Fruit fly (Drosophila melanogaster) whole organism: ENCODE results near the gene Slu7.

Experiments used
- CG8478 ChIP-seq: fragments of >200 bp; optimal IDR thresholded peaks from 2 replicates; lab custom pipeline; 2018; ENCODE audit warnings: inconsistent platforms
- Dll ChIP-seq: fragments of >200 bp; optimal IDR thresholded peaks from 2 replicates; lab custom pipeline; 2017
- EcR ChIP-seq, 2 experiments: fragments of >200 bp; optimal IDR thresholded peaks; 2 replicates each; lab custom pipeline; 2017; ENCODE audit warnings: missing biosample characterization in 2 of 2, missing genetic modification characterization in 2 of 2, missing genetic modification reagents in 2 of 2
- pan ChIP-seq: fragments of >200 bp; optimal IDR thresholded peaks from 2 replicates; lab custom pipeline; 2017
- psq ChIP-seq: fragments of >200 bp; optimal IDR thresholded peaks from 2 replicates; lab custom pipeline; 2017
- usp ChIP-seq: fragments of >200 bp; optimal IDR thresholded peaks from 2 replicates; lab custom pipeline; 2017; ENCODE audit warnings: missing biosample characterization, missing genetic modification characterization, mixed read lengths

The Slu7 gene

DNA sequence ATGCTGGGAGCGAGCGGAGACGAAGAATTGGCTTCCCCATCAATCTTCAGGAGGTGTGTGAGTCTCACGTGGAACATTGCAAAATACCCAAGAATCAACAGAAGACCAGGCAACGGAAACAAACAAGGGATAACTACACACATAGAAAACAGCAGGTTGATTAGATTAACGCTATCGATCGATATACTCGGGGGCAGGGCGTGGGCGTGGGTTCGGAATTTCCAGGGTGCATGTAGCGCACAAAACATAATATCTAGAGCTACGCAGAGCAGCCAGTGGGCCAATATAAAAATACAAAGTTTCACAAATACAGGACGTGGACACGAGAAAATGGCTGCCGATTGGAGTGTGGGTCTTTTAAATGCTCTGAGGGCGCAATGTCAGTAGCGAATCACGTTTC, 20.5 kb upstream of the Slu7 start:
- TF ChIP-seq Dll (lab: Kevin White, UChicago): no peak
- no peak for TF ChIP-seq usp (GFP tag; lab: Kevin White, UChicago)
- no peak for TF ChIP-seq psq (lab: Kevin White, UChicago)

DNA sequence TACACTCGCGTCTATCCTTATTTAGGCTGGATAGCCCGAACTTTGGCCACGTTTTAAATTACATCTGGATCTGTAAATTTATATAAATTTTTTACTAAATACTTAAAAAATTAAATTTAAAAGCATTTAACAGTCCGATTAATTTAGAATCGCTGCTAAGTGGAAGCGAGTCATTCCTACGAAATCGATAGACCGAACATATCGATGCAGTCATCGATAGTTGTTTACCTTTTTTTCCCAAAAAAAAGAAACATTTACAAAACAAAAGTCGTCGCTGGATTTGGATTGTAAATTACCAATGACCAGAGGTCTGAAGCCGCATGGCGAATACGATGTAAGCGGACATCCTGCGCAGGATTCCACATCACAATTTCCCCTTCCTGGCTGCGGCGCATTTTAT, 16.8 kb upstream of the Slu7 start, which contains the start of gene Sirt7:
Sirt7 (plus strand) TSS at position 218 of the 400 bp plus-strand sequence.
- TF ChIP-seq usp (GFP tag; lab: Kevin White, UChicago) (no peak), CG8478 (lab: Kevin White, UChicago) (no peak), pan (lab: Kevin White, UChicago) (no peak), psq (lab: Kevin White, UChicago) (no peak), EcR (GFP tag; optimal IDR thresholded peaks at IDR 0.05; lab: Kevin White, UChicago) (no peak), Dll (lab: Kevin White, UChicago) (no peak)

- TF ChIP-seq pan (lab: Kevin White, UChicago): no peak
- no peak for TF ChIP-seq psq (lab: Kevin White, UChicago)
- no peak for TF ChIP-seq Dll (lab: Kevin White, UChicago)
- no peak for TF ChIP-seq EcR (GFP tag; optimal IDR thresholded peaks at IDR 0.05; lab: Kevin White, UChicago)
- TF ChIP-seq usp (GFP tag; lab: Kevin White, UChicago): no peak
- no peak for TF ChIP-seq CG8478 (lab: Kevin White, UChicago)
Measured at dm6 chr3R:29054047-29054446, 15.2 kb upstream of the Slu7 start, which contains the start of gene CG11843. CG11843 (plus strand) TSS chr3R:29054347.

- TF ChIP-seq psq (lab: Kevin White, UChicago) (no peak), CG8478 (lab: Kevin White, UChicago) (no peak), EcR (GFP tag; optimal IDR thresholded peaks at IDR 0.05; lab: Kevin White, UChicago) (no peak), pan (lab: Kevin White, UChicago) (no peak), Dll (lab: Kevin White, UChicago) (no peak), usp (GFP tag; lab: Kevin White, UChicago) (no peak)
Measured at dm6 chr3R:29052380-29052779, 13.5 kb upstream of the Slu7 start, which contains the start of gene CG11842. CG11842 (plus strand) TSS chr3R:29052680.

DNA sequence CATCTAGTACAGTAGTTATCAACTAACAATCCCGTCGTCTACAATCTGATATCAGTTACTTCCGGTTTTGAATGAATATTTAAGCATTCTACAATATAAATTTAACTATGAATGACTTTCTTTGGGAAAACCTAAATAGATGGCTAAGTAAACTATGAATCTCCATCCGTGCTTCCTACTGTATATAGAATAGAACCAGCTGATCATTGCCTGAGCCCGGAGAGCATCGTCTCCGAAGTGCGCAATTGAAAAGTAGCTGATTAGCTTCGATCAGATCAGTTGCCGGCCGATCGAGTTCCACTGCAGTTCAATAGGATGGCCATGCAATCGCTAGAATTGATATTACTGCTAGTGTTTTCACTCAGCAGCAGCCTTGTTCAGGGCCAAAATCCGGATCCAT, 11.9 kb upstream of the Slu7 start, which contains the start of gene CG11841:
CG11841 (plus strand) TSS at position 301 of the 400 bp plus-strand sequence.
- no peak for TF ChIP-seq CG8478 (lab: Kevin White, UChicago)
- no peak for TF ChIP-seq EcR (GFP tag; optimal IDR thresholded peaks at IDR 0.05; lab: Kevin White, UChicago)

dm6 chr3R:29049055-29049722, 10.3 kb upstream of the Slu7 start, which contains the start of gene CG11837:
CG11837 (plus strand) TSS chr3R:29049493.
- no peak for TF ChIP-seq Dll (lab: Kevin White, UChicago)
- no peak for TF ChIP-seq EcR (GFP tag; optimal IDR thresholded peaks at IDR 0.05; lab: Kevin White, UChicago)

- TF ChIP-seq CG8478 (lab: Kevin White, UChicago) (no peak), Dll (lab: Kevin White, UChicago) (no peak), EcR (GFP tag; optimal IDR thresholded peaks at IDR 0.05; lab: Kevin White, UChicago) (no peak), usp (GFP tag; lab: Kevin White, UChicago) (no peak), pan (lab: Kevin White, UChicago) (no peak), psq (lab: Kevin White, UChicago) (no peak)
Measured at dm6 chr3R:29040526-29041195, 1.8 kb upstream of the Slu7 start.

DNA sequence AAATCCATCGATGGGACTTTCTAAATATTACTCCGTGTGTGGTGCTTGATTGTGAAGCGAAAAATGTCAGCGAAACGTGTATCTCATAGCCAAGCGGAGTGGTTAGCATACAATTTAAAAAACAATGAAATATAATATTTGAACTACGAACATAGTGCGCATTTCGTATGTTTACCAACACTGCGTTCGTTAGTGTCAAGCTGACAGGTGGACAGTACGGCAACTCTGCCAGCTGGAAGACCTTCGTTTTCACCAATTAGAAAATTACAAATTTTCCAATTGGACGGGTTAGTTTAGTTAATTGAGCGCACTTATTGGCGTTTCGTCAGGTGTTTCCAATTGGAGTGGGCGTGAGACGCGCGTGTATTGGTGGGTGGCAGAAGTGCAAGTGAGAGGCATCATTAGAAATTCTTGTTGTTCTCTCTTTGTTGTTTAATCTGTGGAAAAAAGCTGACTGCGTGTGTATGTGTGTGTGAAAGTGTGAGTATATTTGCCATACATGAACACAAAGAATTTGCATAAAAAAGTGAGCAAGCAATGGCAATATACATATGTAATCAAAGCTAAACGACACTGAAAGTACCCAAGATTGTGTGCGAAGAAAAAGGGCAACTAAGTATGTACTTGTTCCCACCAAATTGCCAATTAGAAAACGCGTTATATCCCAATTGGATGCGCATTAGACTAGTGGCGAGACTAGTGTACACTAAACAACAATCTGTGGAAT, 996 bp upstream of the Slu7 start:
- TF ChIP-seq EcR (GFP tag; optimal IDR thresholded peaks at IDR 0.05; lab: Kevin White, UChicago) (no peak), pan (lab: Kevin White, UChicago) (no peak), psq (lab: Kevin White, UChicago) (no peak), usp (GFP tag; lab: Kevin White, UChicago) (no peak), CG8478 (lab: Kevin White, UChicago) (no peak), Dll (lab: Kevin White, UChicago) (no peak)

DNA sequence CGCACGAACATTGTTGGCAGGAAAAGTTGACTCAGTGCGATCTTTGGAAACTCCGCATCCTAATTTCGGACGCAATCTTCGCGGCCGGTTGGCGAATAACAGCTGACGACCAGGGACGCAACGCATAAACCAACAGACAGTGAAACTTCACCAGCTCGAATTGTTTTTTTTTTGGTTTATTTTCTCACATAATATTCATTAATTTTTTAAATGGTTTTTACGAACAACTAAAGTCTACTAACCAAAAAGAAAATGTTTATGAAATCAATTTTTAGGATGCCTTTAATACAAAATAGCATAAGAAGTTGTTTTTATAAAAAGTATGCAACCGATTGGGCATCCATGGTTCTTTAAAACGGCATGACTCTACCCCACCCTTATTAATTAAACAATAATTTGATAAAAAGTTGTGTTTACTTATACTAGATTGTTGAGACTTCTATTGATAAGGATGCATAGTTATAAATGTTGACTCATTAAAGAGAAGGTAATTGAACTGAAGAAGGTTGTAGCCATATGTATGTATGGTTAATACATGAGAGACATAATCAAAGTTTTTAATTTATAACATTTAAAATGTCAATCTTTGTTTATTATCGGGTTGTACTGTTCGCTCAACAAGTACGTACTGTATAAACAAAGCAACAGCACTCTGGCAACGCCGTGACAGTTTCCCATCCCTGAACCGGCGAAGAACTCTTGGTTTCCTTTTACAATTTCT, 4.8 kb downstream of the Slu7 start, which contains the start of the genes beta4GalNAcTB and Cpsf100:
beta4GalNAcTB (minus strand) TSS at position 100 of the 721 bp plus-strand sequence.
Cpsf100 (plus strand) TSS at position 665 of the 721 bp plus-strand sequence.
- TF ChIP-seq psq (lab: Kevin White, UChicago): no peak
- TF ChIP-seq EcR (GFP tag; optimal IDR thresholded peaks at IDR 0.05; lab: Kevin White, UChicago): no peak
- TF ChIP-seq usp (GFP tag; lab: Kevin White, UChicago): no peak
- TF ChIP-seq pan (lab: Kevin White, UChicago): no peak
- TF ChIP-seq Dll (lab: Kevin White, UChicago): no peak
- TF ChIP-seq CG8478 (lab: Kevin White, UChicago): no peak

DNA sequence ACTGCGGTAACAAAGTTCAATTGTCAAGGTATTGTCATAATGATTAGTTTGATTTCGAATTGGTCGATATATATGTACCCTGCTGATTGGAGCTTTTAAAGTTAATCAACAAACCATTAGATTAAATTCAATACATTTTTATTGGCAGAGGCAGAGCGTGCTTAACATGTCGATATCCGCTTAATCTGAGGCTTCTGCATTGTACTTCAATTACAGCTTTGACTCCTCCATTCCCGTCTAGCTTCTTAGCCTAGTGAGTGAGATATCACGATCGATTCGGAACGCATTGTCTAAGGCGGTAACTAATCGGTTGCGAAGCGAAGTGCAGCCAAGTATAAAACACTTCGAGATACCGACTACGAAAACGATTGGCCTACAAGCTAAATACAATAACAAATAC, 6.3 kb downstream of the Slu7 start, which contains the start of gene Ssl2:
Ssl2 (minus strand) TSS at position 101 of the 400 bp plus-strand sequence.
- TF ChIP-seq psq (lab: Kevin White, UChicago) (no peak), Dll (lab: Kevin White, UChicago) (no peak), EcR (GFP tag; optimal IDR thresholded peaks at IDR 0.05; lab: Kevin White, UChicago) (no peak), CG8478 (lab: Kevin White, UChicago) (no peak)
